Fruit fly (Drosophila melanogaster) whole organism, embryonic: Measurements from ENCODE around the gene pyx.

Experiments
- Antp ChIP-seq: fragments of 200-800 bp; sonication (Bioruptor generic); optimal IDR thresholded peaks from 3 replicates; lab custom pipeline; 2016; ENCODE audit warnings: missing biosample characterization, missing genetic modification characterization
- Bdp1 ChIP-seq: fragments of 200-800 bp; sonication (Bioruptor generic); optimal IDR thresholded peaks from 3 replicates; lab custom pipeline; 2016; ENCODE audit warnings: missing biosample characterization, missing genetic modification characterization
- CG11398 ChIP-seq: fragments of 200-800 bp; sonication (Bioruptor generic); optimal IDR thresholded peaks from 2 replicates; lab custom pipeline; 2016; ENCODE audit warnings: missing biosample characterization, missing genetic modification characterization
- CG11723 ChIP-seq: fragments of 200-800 bp; sonication (Bioruptor generic); optimal IDR thresholded peaks from 2 replicates; lab custom pipeline; 2017; ENCODE audit warnings: missing biosample characterization, mild to moderate bottlenecking, missing genetic modification characterization
- CG1529 ChIP-seq: fragments of 200-800 bp; sonication (Bioruptor generic); optimal IDR thresholded peaks from 3 replicates; lab custom pipeline; 2018; ENCODE audit warnings: missing biosample characterization, missing genetic modification characterization
- CG15514 ChIP-seq: fragments of 200-800 bp; sonication (Bioruptor generic); optimal IDR thresholded peaks from 3 replicates; lab custom pipeline; 2017; ENCODE audit warnings: missing biosample characterization, missing genetic modification characterization, mild to moderate bottlenecking, moderate library complexity, missing genetic modification reagents
- CG18011 ChIP-seq: fragments of 200-800 bp; sonication (Bioruptor generic); optimal IDR thresholded peaks from 2 replicates; lab custom pipeline; 2017; ENCODE audit warnings: missing biosample characterization, missing genetic modification characterization, mild to moderate bottlenecking, moderate library complexity, missing genotype
- CG2875 ChIP-seq: fragments of 200-800 bp; sonication (Bioruptor generic); optimal IDR thresholded peaks from 2 replicates; lab custom pipeline; 2017; ENCODE audit warnings: missing biosample characterization, mild to moderate bottlenecking, missing genetic modification characterization, missing genetic modification reagents
- CG3065 ChIP-seq: fragments of 200-800 bp; sonication (Bioruptor generic); optimal IDR thresholded peaks from 2 replicates; lab custom pipeline; 2016; ENCODE audit warnings: missing biosample characterization, missing genetic modification characterization
- CG3163 ChIP-seq: fragments of 200-800 bp; sonication (Bioruptor generic); optimal IDR thresholded peaks from 3 replicates; lab custom pipeline; 2016; ENCODE audit warnings: missing biosample characterization, missing genetic modification characterization
- CG34224 ChIP-seq: fragments of 200-800 bp; sonication (Bioruptor generic); IDR thresholded peaks from 3 replicates; pipeline ENCODE4 v1.3.6; 2022; ENCODE audit warnings: missing biosample characterization, missing genetic modification characterization; ENCODE audit not compliant: partially characterized antibody
- CG34376 ChIP-seq: fragments of 200-800 bp; sonication (Bioruptor generic); optimal IDR thresholded peaks from 2 replicates; lab custom pipeline; 2018; ENCODE audit warnings: missing biosample characterization, mild to moderate bottlenecking, missing genetic modification characterization
- CG6813 ChIP-seq: fragments of 200-800 bp; sonication (Bioruptor generic); optimal IDR thresholded peaks from 2 replicates; lab custom pipeline; 2017; ENCODE audit warnings: missing biosample characterization, missing genetic modification characterization, mild to moderate bottlenecking, moderate library complexity, missing genetic modification reagents
- CG7357 ChIP-seq: fragments of 200-800 bp; sonication (Bioruptor generic); IDR thresholded peaks from 3 replicates; pipeline ENCODE4 v1.3.6; 2022; ENCODE audit warnings: missing biosample characterization, missing genetic modification characterization
- CG9932 ChIP-seq: fragments of 200-800 bp; sonication (Bioruptor generic); IDR thresholded peaks from 2 replicates; pipeline ENCODE4 v1.3.6; 2022; ENCODE audit warnings: missing biosample characterization, missing genetic modification characterization
- CHES-1-like ChIP-seq: fragments of 200-800 bp; sonication (Bioruptor generic); optimal IDR thresholded peaks from 2 replicates; lab custom pipeline; 2016; ENCODE audit warnings: missing biosample characterization, missing genetic modification characterization
- Dad ChIP-seq: fragments of 200-800 bp; sonication (Bioruptor generic); optimal IDR thresholded peaks from 3 replicates; lab custom pipeline; 2016; ENCODE audit warnings: missing biosample characterization, missing genetic modification characterization
- E2f1 ChIP-seq: fragments of 200-800 bp; sonication (Bioruptor generic); IDR thresholded peaks from 2 replicates; pipeline ENCODE4 v1.3.6; 2022; ENCODE audit warnings: missing biosample characterization, missing genetic modification characterization
- Ets65A ChIP-seq: fragments of 200-800 bp; sonication (Bioruptor generic); peaks from one replicate; lab custom pipeline; 2016; ENCODE audit warnings: missing biosample characterization, missing genetic modification characterization
- Fer1 ChIP-seq: fragments of 200-800 bp; sonication (Bioruptor generic); optimal IDR thresholded peaks from 2 replicates; lab custom pipeline; 2017; ENCODE audit warnings: missing biosample characterization, mild to moderate bottlenecking, missing genetic modification characterization
- HLH3B ChIP-seq: fragments of 200-800 bp; sonication (Bioruptor generic); IDR thresholded peaks from 2 replicates; pipeline ENCODE4 v1.3.6; 2022; ENCODE audit warnings: missing biosample characterization, missing genetic modification characterization
- Hsf ChIP-seq: fragments of 200-800 bp; sonication (Bioruptor generic); optimal IDR thresholded peaks from 3 replicates; lab custom pipeline; 2016; ENCODE audit warnings: missing biosample characterization, missing genetic modification characterization
- Max ChIP-seq: fragments of 200-800 bp; sonication (Bioruptor generic); optimal IDR thresholded peaks from 2 replicates; lab custom pipeline; 2016; ENCODE audit warnings: missing biosample characterization, mild to moderate bottlenecking, missing genetic modification characterization
- NC2β ChIP-seq: fragments of 200-800 bp; sonication (Bioruptor generic); optimal IDR thresholded peaks from 2 replicates; lab custom pipeline; 2016; ENCODE audit warnings: missing biosample characterization, missing genetic modification characterization
- Nf-YB ChIP-seq: fragments of 200-800 bp; sonication (Bioruptor generic); optimal IDR thresholded peaks from 3 replicates; lab custom pipeline; 2019; ENCODE audit warnings: missing biosample characterization, mild to moderate bottlenecking, missing genetic modification characterization, moderate library complexity
- NfI ChIP-seq: fragments of 200-800 bp; sonication (Bioruptor generic); optimal IDR thresholded peaks from 3 replicates; lab custom pipeline; 2018; ENCODE audit warnings: missing biosample characterization, mild to moderate bottlenecking, missing genetic modification characterization, moderate library complexity
- Oaz ChIP-seq: fragments of 200-800 bp; sonication (Bioruptor generic); IDR thresholded peaks from 2 replicates; pipeline ENCODE4 v1.3.6; 2022; ENCODE audit warnings: missing biosample characterization, missing genetic modification characterization
- PHDP ChIP-seq: fragments of 200-800 bp; sonication (Bioruptor generic); optimal IDR thresholded peaks from 3 replicates; lab custom pipeline; 2018; ENCODE audit warnings: missing biosample characterization, mild to moderate bottlenecking, missing genetic modification characterization, moderate library complexity
- Pdp1 ChIP-seq, 2 experiments: fragments of 200-800 bp; sonication (Bioruptor generic); optimal IDR thresholded peaks; 3 replicates each; lab custom pipeline; 2016; ENCODE audit warnings: missing biosample characterization in 2 of 2, missing genetic modification characterization in 2 of 2, mild to moderate bottlenecking in 1 of 2, moderate library complexity in 1 of 2
- Side ChIP-seq: fragments of 200-800 bp; sonication (Bioruptor generic); optimal IDR thresholded peaks from 2 replicates; lab custom pipeline; 2016; ENCODE audit warnings: missing biosample characterization, missing genetic modification characterization
- Six4 ChIP-seq: fragments of 200-800 bp; sonication (Bioruptor generic); optimal IDR thresholded peaks from 2 replicates; lab custom pipeline; 2016; ENCODE audit warnings: missing biosample characterization, missing genetic modification characterization
- TFAM ChIP-seq: fragments of 200-800 bp; sonication (Bioruptor generic); optimal IDR thresholded peaks from 2 replicates; lab custom pipeline; 2017; ENCODE audit warnings: missing biosample characterization, missing genetic modification characterization, inconsistent platforms
- Xrp1 ChIP-seq: fragments of 200-800 bp; sonication (Bioruptor generic); IDR thresholded peaks from 2 replicates; pipeline ENCODE4 v1.3.6; 2022; ENCODE audit warnings: missing biosample characterization, missing genetic modification characterization
- ac ChIP-seq: fragments of 200-800 bp; sonication (Bioruptor generic); optimal IDR thresholded peaks from 3 replicates; lab custom pipeline; 2017; ENCODE audit warnings: missing biosample characterization, mild to moderate bottlenecking, missing genetic modification characterization
- ase ChIP-seq: fragments of 200-800 bp; sonication (Bioruptor generic); IDR thresholded peaks from 3 replicates; pipeline ENCODE4 v1.3.6; 2022; ENCODE audit warnings: missing biosample characterization, missing genetic modification characterization
- bcd ChIP-seq: fragments of 200-800 bp; sonication (Bioruptor generic); optimal IDR thresholded peaks from 2 replicates; lab custom pipeline; 2017; ENCODE audit warnings: missing biosample characterization, mild to moderate bottlenecking, missing genetic modification characterization
- br ChIP-seq: fragments of >200 bp; optimal IDR thresholded peaks from 2 replicates; lab custom pipeline; 2017
- chm ChIP-seq: fragments of 200-800 bp; sonication (Bioruptor generic); IDR thresholded peaks from 2 replicates; pipeline ENCODE4 v1.3.6; 2022; ENCODE audit warnings: missing biosample characterization, missing genetic modification characterization
- crc ChIP-seq: fragments of 200-800 bp; sonication (Bioruptor generic); optimal IDR thresholded peaks from 2 replicates; lab custom pipeline; 2016; ENCODE audit warnings: missing biosample characterization, missing genetic modification characterization
- da ChIP-seq: fragments of 200-800 bp; sonication (Bioruptor generic); optimal IDR thresholded peaks from 2 replicates; lab custom pipeline; 2016; ENCODE audit warnings: missing biosample characterization, missing genetic modification characterization
- fru ChIP-seq: fragments of >200 bp; optimal IDR thresholded peaks from 2 replicates; lab custom pipeline; 2017
- fu2 ChIP-seq: fragments of 200-800 bp; sonication (Bioruptor generic); optimal IDR thresholded peaks from 2 replicates; lab custom pipeline; 2016; ENCODE audit warnings: missing biosample characterization, missing genetic modification characterization
- gcm2 ChIP-seq: fragments of 200-800 bp; sonication (Bioruptor generic); optimal IDR thresholded peaks from 2 replicates; lab custom pipeline; 2016; ENCODE audit warnings: missing biosample characterization, missing genetic modification characterization
- hbn ChIP-seq: fragments of 200-800 bp; sonication (Bioruptor generic); IDR thresholded peaks from 2 replicates; pipeline ENCODE4 v1.3.6; 2022; ENCODE audit warnings: missing biosample characterization, missing genetic modification characterization; ENCODE audit not compliant: partially characterized antibody
- hth ChIP-seq: fragments of >200 bp; optimal IDR thresholded peaks from 2 replicates; lab custom pipeline; 2017; ENCODE audit warnings: inconsistent platforms
- lov ChIP-seq, 2 experiments: fragments of 200-800 bp in 1 of 2; fragments of >200 bp in 1 of 2; sonication (Bioruptor generic) in 1 of 2; IDR thresholded peaks in 1 of 2; optimal IDR thresholded peaks in 1 of 2; 2 replicates in 1 of 2; 3 replicates in 1 of 2; pipeline versions ENCODE4 v1.3.6 to Lab custom; 2017 to 2022; ENCODE audit warnings: missing biosample characterization in 1 of 2, missing genetic modification characterization in 1 of 2
- odd ChIP-seq: fragments of 200-800 bp; sonication (Bioruptor generic); optimal IDR thresholded peaks from 2 replicates; lab custom pipeline; 2017; ENCODE audit warnings: missing biosample characterization, mild to moderate bottlenecking, missing genetic modification characterization
- sc ChIP-seq, 3 experiments: fragments of >200 bp in 2 of 3; fragments of 200-800 bp in 1 of 3; sonication (Bioruptor generic) in 1 of 3; optimal IDR thresholded peaks; 2 replicates in 2 of 3; 3 replicates in 1 of 3; lab custom pipeline; 2017; ENCODE audit warnings: mild to moderate bottlenecking in 1 of 3, missing biosample characterization in 1 of 3, missing genetic modification characterization in 1 of 3, missing genetic modification reagents in 1 of 3
- sens ChIP-seq: fragments of 200-800 bp; sonication (Bioruptor generic); peaks from one replicate; lab custom pipeline; 2016; ENCODE audit warnings: missing biosample characterization, missing genetic modification characterization
- sima ChIP-seq: fragments of 200-800 bp; sonication (Bioruptor generic); optimal IDR thresholded peaks from 2 replicates; lab custom pipeline; 2016; ENCODE audit warnings: missing biosample characterization, missing genetic modification characterization

The pyx gene

DNA sequence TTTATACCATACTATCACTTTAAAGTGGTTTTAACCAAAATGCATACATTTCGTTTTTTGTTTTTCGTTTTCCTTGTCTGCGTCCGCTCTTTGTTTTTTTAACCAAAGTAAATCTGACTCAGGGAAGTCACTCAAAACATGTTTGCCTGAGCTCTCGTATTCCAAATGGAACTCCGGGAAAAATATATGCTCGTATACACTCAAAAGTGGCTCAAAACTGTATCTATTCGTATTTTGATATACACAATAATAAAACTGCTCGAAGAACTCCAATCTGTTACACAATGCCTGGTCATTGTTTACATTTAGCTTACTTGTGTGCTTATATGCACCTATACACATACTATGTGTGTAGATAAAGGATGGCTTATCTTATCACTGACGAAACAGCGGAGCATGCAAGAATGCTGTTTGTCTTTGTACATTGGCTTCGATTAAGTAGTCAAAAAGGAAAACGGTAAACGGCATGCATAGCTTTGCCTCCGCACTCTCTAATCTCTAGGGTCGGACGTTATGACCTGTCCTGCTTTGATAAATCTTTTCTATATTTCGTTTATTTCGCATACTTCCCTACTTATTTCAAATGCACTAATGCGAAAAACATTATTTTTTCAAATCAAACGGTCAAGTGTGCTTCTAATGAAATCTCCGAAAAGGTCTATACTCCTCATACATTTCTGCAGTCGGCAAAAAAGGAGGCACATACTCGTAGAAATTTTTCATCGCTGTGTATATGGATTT lies 48.1 kb upstream of the pyx start, which contains the start of gene miple2 (continued):
- peak; percentile 69 for TF ChIP-seq CG34376 (GFP tag; lab: Kevin White, UChicago)
- no peak for TF ChIP-seq HLH3B (GFP tag; lab: Robert Waterston, UW)
- peak; percentile 42 for TF ChIP-seq Max (GFP tag; lab: Kevin White, UChicago)
- TF ChIP-seq chm (GFP tag; lab: Robert Waterston, UW) = 0 out of 2 replicates have a peak, but pooled peaks have one; percentile 39
- peak; percentile 19 for TF ChIP-seq crc
- TF ChIP-seq br (lab: Kevin White, UChicago) = no peak
- TF ChIP-seq gcm2 = peak; percentile 4
- TF ChIP-seq CG11398 = peak; percentile 71
- TF ChIP-seq da (GFP tag; lab: Kevin White, UChicago) = no peak
- peak; percentile 65 for TF ChIP-seq CG6813 (GFP tag; lab: Kevin White, UChicago)
- peak; percentile 84 for TF ChIP-seq sens (GFP tag; lab: Kevin White, UChicago)
- no peak for TF ChIP-seq fu2 (GFP tag; lab: Kevin White, UChicago)
- TF ChIP-seq Ets65A = no peak
- TF ChIP-seq Bdp1 (GFP tag; lab: Kevin White, UChicago) = no peak
- peak; percentile 48 for TF ChIP-seq Six4
- TF ChIP-seq CG1529 (GFP tag; lab: Kevin White, UChicago) = peak; percentile 55
- TF ChIP-seq CG7357 (GFP tag; lab: Robert Waterston, UW) = no peak
- no peak for TF ChIP-seq CG15514
- TF ChIP-seq CG3163 = peak; percentile 1
- TF ChIP-seq CG9932 (GFP tag; lab: Robert Waterston, UW) = no peak
- no peak for TF ChIP-seq lov (optimal IDR thresholded peaks at IDR 0.05; lab: Kevin White, UChicago)
- no peak for TF ChIP-seq lov (GFP tag; IDR thresholded peaks at IDR 0.05; lab: Robert Waterston, UW)
- TF ChIP-seq CG18011 = peak; percentile 38
- no peak for TF ChIP-seq bcd (GFP tag; lab: Kevin White, UChicago)
- TF ChIP-seq PHDP (tag; lab: Kevin White, UChicago) = peak; percentile 53
- TF ChIP-seq Hsf (GFP tag; lab: Kevin White, UChicago) = peak; percentile 50
- peak; percentile 53 for TF ChIP-seq Side (GFP tag; lab: Kevin White, UChicago)
- no peak for TF ChIP-seq Antp (GFP tag; lab: Kevin White, UChicago)
- TF ChIP-seq CG11723 = no peak
- peak; percentile 53 for TF ChIP-seq CG2875 (GFP tag; lab: Kevin White, UChicago)
- peak; percentile 60 for TF ChIP-seq Xrp1 (GFP tag; lab: Robert Waterston, UW)
- peak; percentile 26 for TF ChIP-seq Nf-YB (GFP tag; lab: Kevin White, UChicago)
- peak; percentile 6 for TF ChIP-seq CHES-1-like
- TF ChIP-seq ac (GFP tag; lab: Kevin White, UChicago) = peak; percentile 40
- no peak for TF ChIP-seq Oaz (GFP tag; lab: Robert Waterston, UW)
- peak; percentile 54 for TF ChIP-seq odd (GFP tag; lab: Kevin White, UChicago)
- TF ChIP-seq hbn (GFP tag; lab: Robert Waterston, UW) = no peak
- peak; percentile 56 for TF ChIP-seq Fer1 (GFP tag; lab: Kevin White, UChicago)
- TF ChIP-seq CG34224 = no peak
- TF ChIP-seq Dad (GFP tag; lab: Kevin White, UChicago) = no peak
- peak; percentile 20 to 100 for TF ChIP-seq Pdp1 (GFP tag; optimal IDR thresholded peaks at IDR 0.05; lab: Kevin White, UChicago)
- no peak for TF ChIP-seq CG3065 (GFP tag; lab: Kevin White, UChicago)
- no peak for TF ChIP-seq sc (optimal IDR thresholded peaks at IDR 0.05; lab: Kevin White, UChicago)
- peak; percentile 64 for TF ChIP-seq sc (GFP tag; optimal IDR thresholded peaks at IDR 0.05; lab: Kevin White, UChicago)
- no peak for TF ChIP-seq sima (GFP tag; lab: Kevin White, UChicago)
- TF ChIP-seq NfI (GFP tag; lab: Kevin White, UChicago) = peak; percentile 39
- no peak for TF ChIP-seq hth (lab: Kevin White, UChicago)
- no peak for TF ChIP-seq NC2β (GFP tag; lab: Kevin White, UChicago)
- 0 out of 2 replicates have a peak, but pooled peaks have one; percentile 11 for TF ChIP-seq E2f1
- no peak for TF ChIP-seq TFAM (GFP tag; lab: Kevin White, UChicago)
- no peak for TF ChIP-seq fru
- no peak for TF ChIP-seq ase (GFP tag; lab: Robert Waterston, UW)
